Fruit fly (Drosophila melanogaster) whole organism, adult: ENCODE data around the gene lbe.

Source experiments
- CG11617 ChIP-seq: fragments of 200-800 bp; sonication (Bioruptor generic); optimal IDR thresholded peaks from 2 replicates; lab custom pipeline; 2017; ENCODE audit warnings: mild to moderate bottlenecking, missing biosample characterization, missing genetic modification reagents, missing genetic modification characterization
- CG12768 ChIP-seq: fragments of 200-800 bp; sonication (Bioruptor generic); optimal IDR thresholded peaks from 2 replicates; lab custom pipeline; 2017; ENCODE audit warnings: missing biosample characterization, missing genetic modification characterization, mild to moderate bottlenecking, moderate library complexity, missing genetic modification reagents
- CG14711 ChIP-seq: fragments of 200-800 bp; sonication (Bioruptor generic); optimal IDR thresholded peaks from 2 replicates; lab custom pipeline; 2018; ENCODE audit warnings: missing biosample characterization, mild to moderate bottlenecking, missing genetic modification characterization, moderate library complexity
- CG1620 ChIP-seq: fragments of 200-800 bp; sonication (Bioruptor generic); optimal IDR thresholded peaks from 2 replicates; lab custom pipeline; 2016; ENCODE audit warnings: missing biosample characterization, missing genetic modification characterization
- CG33017 ChIP-seq: fragments of 200-800 bp; sonication (Bioruptor generic); optimal IDR thresholded peaks from 2 replicates; lab custom pipeline; 2018; ENCODE audit warnings: missing biosample characterization, mild to moderate bottlenecking, missing genetic modification characterization, moderate library complexity
- CG5204 ChIP-seq: fragments of 200-800 bp; sonication (Bioruptor generic); optimal IDR thresholded peaks from 2 replicates; lab custom pipeline; 2016; ENCODE audit warnings: missing biosample characterization, missing genetic modification characterization
- CG7045 ChIP-seq: fragments of 200-800 bp; sonication (Bioruptor generic); optimal IDR thresholded peaks from 2 replicates; lab custom pipeline; 2017; ENCODE audit warnings: missing biosample characterization, mild to moderate bottlenecking, missing genetic modification characterization
- CG7101 ChIP-seq: fragments of 200-800 bp; sonication (Bioruptor generic); optimal IDR thresholded peaks from 2 replicates; lab custom pipeline; 2018; ENCODE audit warnings: missing biosample characterization, mild to moderate bottlenecking, missing genetic modification characterization, moderate library complexity
- Clk ChIP-seq: fragments of 200-800 bp; sonication (Bioruptor generic); optimal IDR thresholded peaks from 2 replicates; lab custom pipeline; 2017; ENCODE audit warnings: missing biosample characterization, missing genetic modification characterization
- Crg-1 ChIP-seq: fragments of 200-800 bp; sonication (Bioruptor generic); optimal IDR thresholded peaks from 2 replicates; lab custom pipeline; 2016; ENCODE audit warnings: missing biosample characterization, missing genetic modification characterization
- Hr96 ChIP-seq: fragments of 200-800 bp; sonication (Bioruptor generic); optimal IDR thresholded peaks from 2 replicates; lab custom pipeline; 2016; ENCODE audit warnings: missing biosample characterization, missing genetic modification characterization
- Mnt ChIP-seq: fragments of 200-800 bp; sonication (Bioruptor generic); optimal IDR thresholded peaks from 2 replicates; lab custom pipeline; 2016; ENCODE audit warnings: missing biosample characterization, mild to moderate bottlenecking, missing genetic modification characterization
- bab1 ChIP-seq: fragments of 200-800 bp; sonication (Bioruptor generic); optimal IDR thresholded peaks from 3 replicates; lab custom pipeline; 2019; ENCODE audit warnings: missing biosample characterization, mild to moderate bottlenecking, missing genetic modification characterization, moderate library complexity
- cic ChIP-seq: fragments of 200-800 bp; sonication (Bioruptor generic); optimal IDR thresholded peaks from 2 replicates; lab custom pipeline; 2017; ENCODE audit warnings: missing biosample characterization, mild to moderate bottlenecking, missing genetic modification characterization, moderate library complexity
- cnc ChIP-seq, 2 experiments: fragments of >200 bp; optimal IDR thresholded peaks; 2 replicates each; lab custom pipeline; 2017
- kay ChIP-seq: fragments of 200-800 bp; sonication (Bioruptor generic); peaks from one replicate; lab custom pipeline; 2016; ENCODE audit warnings: missing biosample characterization, missing genetic modification characterization, borderline replicate concordance
- ovo ChIP-seq: fragments of 200-800 bp; sonication (Bioruptor generic); optimal IDR thresholded peaks from 2 replicates; lab custom pipeline; 2016; ENCODE audit warnings: missing biosample characterization, missing genetic modification characterization
- pad ChIP-seq: fragments of 200-800 bp; sonication (Bioruptor generic); optimal IDR thresholded peaks from 3 replicates; lab custom pipeline; 2017; ENCODE audit warnings: missing biosample characterization, missing genetic modification characterization, mild to moderate bottlenecking, moderate library complexity, missing genetic modification reagents
- tj ChIP-seq: fragments of 200-800 bp; sonication (Bioruptor generic); optimal IDR thresholded peaks from 3 replicates; lab custom pipeline; 2017; ENCODE audit warnings: missing biosample characterization, mild to moderate bottlenecking, missing genetic modification characterization, moderate library complexity
- toe ChIP-seq: fragments of 200-800 bp; sonication (Bioruptor generic); optimal IDR thresholded peaks from 2 replicates; lab custom pipeline; 2016; ENCODE audit warnings: missing biosample characterization, missing genetic modification characterization

Gene lbe

DNA sequence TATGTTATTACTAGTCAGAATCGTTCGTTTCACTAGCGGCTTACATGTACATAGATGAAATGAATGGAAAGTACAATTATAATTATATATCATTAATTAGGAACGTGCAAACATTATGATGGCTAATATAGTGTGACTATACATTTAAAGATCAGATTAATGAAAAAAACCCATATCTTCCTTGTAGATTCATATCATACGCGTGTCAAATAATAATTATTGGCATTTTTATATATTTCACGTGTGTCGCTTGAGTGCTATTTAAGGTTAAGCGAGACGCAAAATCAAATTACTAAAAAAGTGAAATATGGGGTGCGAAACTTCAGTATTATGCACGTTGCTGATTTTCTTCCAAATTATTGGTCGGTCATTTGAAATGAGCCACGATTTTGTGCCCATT is 39.2 kb downstream of the lbe start, which contains the start of gene CheB93a:
Gene CheB93a, plus strand, starts transcription at position 301 of the 400 bp plus-strand sequence.
- no peak for TF ChIP-seq cic (GFP tag; lab: Kevin White, UChicago)
- TF ChIP-seq cnc (optimal IDR thresholded peaks at IDR 0.05; lab: Kevin White, UChicago): no peak
- TF ChIP-seq CG7101 (tag; lab: Kevin White, UChicago): no peak
- TF ChIP-seq pad (GFP tag; lab: Kevin White, UChicago): no peak
- no peak for TF ChIP-seq CG33017
- no peak for TF ChIP-seq CG1620 (GFP tag; lab: Kevin White, UChicago)
- no peak for TF ChIP-seq CG11617 (GFP tag; lab: Kevin White, UChicago)
- no peak for TF ChIP-seq CG12768 (GFP tag; lab: Kevin White, UChicago)
- TF ChIP-seq Crg-1 (GFP tag; lab: Kevin White, UChicago): no peak
- TF ChIP-seq Mnt (GFP tag; lab: Kevin White, UChicago): no peak
- no peak for TF ChIP-seq CG7045 (GFP tag; lab: Kevin White, UChicago)
- no peak for TF ChIP-seq bab1
- no peak for TF ChIP-seq toe
- no peak for TF ChIP-seq kay (GFP tag; lab: Kevin White, UChicago)
- TF ChIP-seq tj (GFP tag; lab: Kevin White, UChicago): no peak
- TF ChIP-seq CG5204 (GFP tag; lab: Kevin White, UChicago): no peak
- TF ChIP-seq Clk (GFP tag; lab: Kevin White, UChicago): no peak

DNA sequence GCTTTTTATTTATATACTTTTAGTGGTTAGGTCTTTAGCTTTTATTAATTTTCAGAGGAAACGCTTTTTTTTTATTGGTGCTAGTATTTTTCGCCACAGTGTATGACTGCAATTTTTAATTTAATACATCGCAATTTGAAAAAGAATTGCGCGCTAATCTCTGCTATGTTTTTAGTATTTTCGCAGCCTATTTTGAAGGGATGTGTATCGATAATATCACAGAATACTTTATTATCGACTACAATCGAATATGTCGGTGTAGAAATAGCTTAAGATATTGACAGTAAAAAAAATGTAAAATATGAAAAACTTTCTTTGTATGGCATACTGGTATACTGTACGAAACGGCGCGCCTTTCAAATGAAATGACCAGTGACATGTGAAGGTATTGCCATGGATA is 39.6 kb downstream of the lbe start:
- TF ChIP-seq CG1620 (GFP tag; lab: Kevin White, UChicago) (no peak), Crg-1 (GFP tag; lab: Kevin White, UChicago) (no peak), kay (GFP tag; lab: Kevin White, UChicago) (no peak), Clk (GFP tag; lab: Kevin White, UChicago) (no peak), CG14711 (tag; lab: Kevin White, UChicago) (no peak), CG12768 (GFP tag; lab: Kevin White, UChicago) (no peak), CG33017 (no peak), ovo (no peak), Hr96 (GFP tag; lab: Kevin White, UChicago) (no peak), cic (GFP tag; lab: Kevin White, UChicago) (no peak), pad (GFP tag; lab: Kevin White, UChicago) (no peak), Mnt (GFP tag; lab: Kevin White, UChicago) (no peak)

DNA sequence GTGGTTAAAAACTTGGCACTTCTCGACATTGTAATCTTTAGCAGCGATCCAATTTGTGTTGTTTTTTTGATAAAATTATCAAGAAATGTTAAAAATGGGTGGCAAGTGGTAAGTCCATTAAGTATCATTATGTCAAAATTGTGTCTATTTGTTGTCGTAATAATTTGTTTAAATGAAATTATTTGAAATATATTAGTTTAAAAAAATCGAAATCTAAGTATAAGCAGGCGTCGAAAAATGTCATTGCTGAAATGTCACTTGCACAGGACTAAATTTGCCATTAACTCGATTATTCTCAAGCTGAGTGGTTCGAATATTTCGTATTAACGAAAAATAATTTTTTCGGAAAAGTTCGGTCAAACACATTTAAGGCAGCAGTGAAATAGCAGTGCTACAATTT is 42.9 kb downstream of the lbe start, which contains the start of gene CG7907:
Gene CG7907, plus strand, starts transcription at position 301 of the 400 bp plus-strand sequence.
- TF ChIP-seq Clk (GFP tag; lab: Kevin White, UChicago): no peak
- no peak for TF ChIP-seq Crg-1 (GFP tag; lab: Kevin White, UChicago)
- TF ChIP-seq pad (GFP tag; lab: Kevin White, UChicago): no peak
- TF ChIP-seq CG1620 (GFP tag; lab: Kevin White, UChicago): no peak
- TF ChIP-seq ovo: no peak
- no peak for TF ChIP-seq toe
- no peak for TF ChIP-seq CG12768 (GFP tag; lab: Kevin White, UChicago)
- TF ChIP-seq CG7045 (GFP tag; lab: Kevin White, UChicago): no peak
- TF ChIP-seq CG14711 (tag; lab: Kevin White, UChicago): no peak
- no peak for TF ChIP-seq cnc (optimal IDR thresholded peaks at IDR 0.05; lab: Kevin White, UChicago)
- TF ChIP-seq bab1: no peak

DNA sequence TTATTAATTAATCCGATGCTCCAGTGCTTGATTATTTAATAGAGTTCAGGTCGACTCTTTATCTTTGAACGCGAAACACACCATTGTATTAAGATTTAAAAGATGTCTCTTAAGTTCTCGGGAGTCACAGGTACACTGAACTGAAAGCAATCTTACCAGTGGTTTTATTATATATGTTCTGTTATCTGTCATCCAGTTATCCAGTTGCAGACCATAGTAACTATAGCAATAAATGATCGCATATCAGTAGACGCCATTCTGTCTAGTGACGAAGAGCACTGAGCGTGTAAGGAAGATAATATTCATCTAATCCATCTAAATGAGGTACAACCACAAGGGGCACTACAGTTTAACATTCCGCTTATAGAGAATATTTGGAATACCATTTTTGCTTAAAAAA is 46.7 kb downstream of the lbe start, which contains the start of gene Ugt49B2:
Gene Ugt49B2, minus strand, starts transcription at position 101 of the 400 bp plus-strand sequence.
- TF ChIP-seq CG11617 (GFP tag; lab: Kevin White, UChicago): no peak
- no peak for TF ChIP-seq pad (GFP tag; lab: Kevin White, UChicago)
- no peak for TF ChIP-seq CG7045 (GFP tag; lab: Kevin White, UChicago)
- TF ChIP-seq cnc (optimal IDR thresholded peaks at IDR 0.05; lab: Kevin White, UChicago): no peak
- TF ChIP-seq tj (GFP tag; lab: Kevin White, UChicago): no peak
- TF ChIP-seq CG7101 (tag; lab: Kevin White, UChicago): no peak
- no peak for TF ChIP-seq CG1620 (GFP tag; lab: Kevin White, UChicago)
- TF ChIP-seq CG33017: no peak
- TF ChIP-seq bab1: no peak
- no peak for TF ChIP-seq kay (GFP tag; lab: Kevin White, UChicago)
- no peak for TF ChIP-seq CG14711 (tag; lab: Kevin White, UChicago)
- TF ChIP-seq cic (GFP tag; lab: Kevin White, UChicago): no peak
- TF ChIP-seq Crg-1 (GFP tag; lab: Kevin White, UChicago): no peak
- TF ChIP-seq Clk (GFP tag; lab: Kevin White, UChicago): no peak
- no peak for TF ChIP-seq ovo
- TF ChIP-seq CG5204 (GFP tag; lab: Kevin White, UChicago): no peak
- TF ChIP-seq Hr96 (GFP tag; lab: Kevin White, UChicago): no peak
- no peak for TF ChIP-seq Mnt (GFP tag; lab: Kevin White, UChicago)

DNA sequence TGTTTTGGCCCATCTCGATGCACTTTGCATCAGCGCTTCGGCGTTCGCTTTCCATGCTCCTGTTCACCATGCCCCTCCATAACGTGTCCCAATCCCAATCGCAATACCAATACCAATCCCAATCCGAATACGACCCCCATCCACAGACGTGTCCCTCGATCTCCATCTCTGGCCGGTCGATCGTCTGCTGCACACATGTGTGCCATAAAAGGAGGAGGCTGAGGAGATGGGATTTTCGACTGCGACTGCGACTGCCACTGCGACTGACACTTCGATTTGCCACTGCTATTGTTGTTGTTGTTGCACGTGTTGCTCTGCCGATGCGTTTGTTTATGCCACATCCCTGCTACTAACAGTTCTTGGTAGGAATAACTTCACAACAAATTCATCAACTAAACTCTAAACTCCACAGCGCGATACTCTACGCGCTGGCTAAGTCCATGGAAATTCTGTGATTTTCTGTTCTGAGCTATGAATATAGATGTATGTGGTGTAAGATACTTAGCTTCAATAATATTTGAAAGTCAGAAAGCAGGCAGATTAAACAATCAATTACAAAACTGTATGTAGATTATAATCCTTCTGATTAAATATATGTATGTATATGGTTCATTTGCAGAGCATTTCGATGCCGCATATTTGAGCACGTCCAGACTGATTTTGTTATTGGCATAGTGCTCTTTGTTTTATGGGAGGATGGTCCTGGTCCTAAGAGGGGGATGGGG is 53.2 kb downstream of the lbe start:
- TF ChIP-seq kay (GFP tag; lab: Kevin White, UChicago) (no peak), Clk (GFP tag; lab: Kevin White, UChicago) (no peak), toe (no peak), CG7101 (tag; lab: Kevin White, UChicago) (no peak), cic (GFP tag; lab: Kevin White, UChicago) (no peak), Hr96 (GFP tag; lab: Kevin White, UChicago) (no peak), pad (GFP tag; lab: Kevin White, UChicago) (no peak), ovo (no peak), CG11617 (GFP tag; lab: Kevin White, UChicago) (no peak)
